Worm (Caenorhabditis elegans) whole organism, young adult: ENCODE data around the gene ptp-5.1.

Source experiments
- B0261.1 ChIP-seq: sonication (generic microtip); optimal IDR thresholded peaks from 2 replicates; lab custom pipeline; 2016; ENCODE audit warnings: mild to moderate bottlenecking, missing genetic modification characterization, moderate library complexity, missing compliant biosample characterization
- B0336.3 ChIP-seq: fragments of 200-800 bp; sonication (Bioruptor generic); IDR thresholded peaks from 2 replicates; pipeline ENCODE4 v1.3.6; 2022; ENCODE audit warnings: missing genetic modification characterization, missing compliant biosample characterization
- C06A6.2 ChIP-seq: fragments of 200-800 bp; sonication (Bioruptor generic); conservative IDR thresholded peaks from 2 replicates; pipeline ENCODE4 v1.3.6; 2022; ENCODE audit warnings: missing genetic modification characterization, missing compliant biosample characterization
- F22D6.2 ChIP-seq: sonication (generic microtip); optimal IDR thresholded peaks from 2 replicates; lab custom pipeline; 2016; ENCODE audit warnings: mild to moderate bottlenecking, missing genetic modification characterization, missing compliant biosample characterization
- F23B12.7 ChIP-seq: sonication (generic microtip); optimal IDR thresholded peaks from 2 replicates; lab custom pipeline; 2017; ENCODE audit warnings: missing genetic modification characterization, mild to moderate bottlenecking, missing compliant biosample characterization, antibody characterized with exemption, moderate library complexity; ENCODE audit not compliant: insufficient read depth
- F33H1.4 ChIP-seq: fragments of 200-800 bp; sonication (Bioruptor generic); IDR thresholded peaks from 2 replicates; pipeline ENCODE4 v1.3.6; 2022; ENCODE audit warnings: missing genetic modification reagents, missing genetic modification characterization, missing compliant biosample characterization
- F37B4.10 ChIP-seq: fragments of 200-800 bp; sonication (Bioruptor generic); IDR thresholded peaks from 2 replicates; pipeline ENCODE4 v1.3.6; 2022; ENCODE audit warnings: missing genetic modification characterization, missing compliant biosample characterization
- F52B5.7 ChIP-seq: sonication (generic microtip); optimal IDR thresholded peaks from 2 replicates; lab custom pipeline; 2016; ENCODE audit warnings: mild to moderate bottlenecking, missing genetic modification characterization, missing compliant biosample characterization
- F57C9.4 ChIP-seq: sonication (generic microtip); optimal IDR thresholded peaks from 2 replicates; lab custom pipeline; 2017; ENCODE audit warnings: mild to moderate bottlenecking, missing genetic modification characterization, missing compliant biosample characterization
- K11D2.4 ChIP-seq: fragments of 200-800 bp; sonication (Bioruptor generic); IDR thresholded peaks from 2 replicates; pipeline ENCODE4 v1.3.6; 2022; ENCODE audit warnings: missing genetic modification reagents, missing genetic modification characterization, missing compliant biosample characterization
- Y53F4B.3 ChIP-seq: fragments of 200-800 bp; sonication (Bioruptor generic); IDR thresholded peaks from 2 replicates; pipeline ENCODE4 v1.3.6; 2022; ENCODE audit warnings: missing genetic modification reagents, missing genetic modification characterization, missing compliant biosample characterization
- Y79H2A.3 ChIP-seq: fragments of 200-800 bp; sonication (Bioruptor generic); conservative IDR thresholded peaks from 2 replicates; pipeline ENCODE4 v1.3.6; 2022; ENCODE audit warnings: missing genetic modification reagents, missing genetic modification characterization, missing compliant biosample characterization
- ZK185.1 ChIP-seq: sonication (generic microtip); optimal IDR thresholded peaks from 2 replicates; lab custom pipeline; 2016; ENCODE audit warnings: mild to moderate bottlenecking, missing genetic modification characterization, missing compliant biosample characterization; ENCODE audit not compliant: poor library complexity, severe bottlenecking
- ama-1 ChIP-seq, 3 experiments: fragments of 150-350 bp in 1 of 3; sonication (generic microtip) in 2 of 3; optimal IDR thresholded peaks; 2 replicates each; lab custom pipeline; 2014 to 2018; ENCODE audit warnings: missing biosample characterization in 2 of 3, missing genetic modification characterization in 2 of 3, missing genetic modification reagents in 2 of 3
- aptf-3 ChIP-seq: fragments of 200-800 bp; sonication (Bioruptor generic); IDR thresholded peaks from 2 replicates; pipeline ENCODE4 v1.3.6; 2022; ENCODE audit warnings: missing genetic modification characterization, missing compliant biosample characterization
- athp-1 ChIP-seq: sonication (generic microtip); optimal IDR thresholded peaks from 2 replicates; lab custom pipeline; 2017; ENCODE audit warnings: mild to moderate bottlenecking, missing genetic modification characterization, missing compliant biosample characterization
- attf-6 ChIP-seq: fragments of 200-800 bp; sonication (Bioruptor generic); IDR thresholded peaks from 2 replicates; pipeline ENCODE4 v1.3.6; 2022; ENCODE audit warnings: missing genetic modification reagents, missing genetic modification characterization, missing compliant biosample characterization
- bed-1 ChIP-seq: fragments of 200-800 bp; sonication (Bioruptor generic); IDR thresholded peaks from 2 replicates; pipeline ENCODE4 v1.3.6; 2022; ENCODE audit warnings: missing genetic modification reagents, missing genetic modification characterization, missing compliant biosample characterization
- ceh-27 ChIP-seq: fragments of 200-800 bp; sonication (Bioruptor generic); optimal IDR thresholded peaks from 2 replicates; lab custom pipeline; 2018; ENCODE audit warnings: mild to moderate bottlenecking, missing genetic modification characterization, moderate library complexity, missing compliant biosample characterization
- ceh-91 ChIP-seq: fragments of 200-800 bp; sonication (Bioruptor generic); IDR thresholded peaks from 2 replicates; pipeline ENCODE4 v1.3.6; 2022; ENCODE audit warnings: missing genetic modification reagents, missing genetic modification characterization, missing compliant biosample characterization
- chd-7 ChIP-seq: sonication (generic microtip); optimal IDR thresholded peaks from 2 replicates; lab custom pipeline; 2016; ENCODE audit warnings: mild to moderate bottlenecking, missing genetic modification characterization, moderate library complexity, missing compliant biosample characterization
- efl-1 ChIP-seq: fragments of 150-350 bp; optimal IDR thresholded peaks from 2 replicates; lab custom pipeline; 2014; ENCODE audit warnings: missing biosample characterization, missing genetic modification reagents, missing genetic modification characterization
- ets-4 ChIP-seq: fragments of 200-800 bp; sonication (Bioruptor generic); optimal IDR thresholded peaks from 2 replicates; lab custom pipeline; 2018; ENCODE audit warnings: mild to moderate bottlenecking, missing genetic modification characterization, missing compliant biosample characterization
- gei-17 ChIP-seq: fragments of 200-800 bp; sonication (Bioruptor generic); optimal IDR thresholded peaks from 2 replicates; lab custom pipeline; 2018; ENCODE audit warnings: mild to moderate bottlenecking, missing genetic modification characterization, missing compliant biosample characterization
- hlh-26 ChIP-seq: fragments of 200-800 bp; sonication (Bioruptor generic); conservative IDR thresholded peaks from 2 replicates; pipeline ENCODE4 v1.3.6; 2022; ENCODE audit warnings: missing genetic modification reagents, missing genetic modification characterization, missing compliant biosample characterization
- hmg-1.2 ChIP-seq: fragments of 200-800 bp; sonication (Bioruptor generic); IDR thresholded peaks from 2 replicates; pipeline ENCODE4 v1.3.6; 2022; ENCODE audit warnings: missing genetic modification reagents, missing genetic modification characterization, missing compliant biosample characterization
- let-526 ChIP-seq: fragments of 200-800 bp; sonication (Bioruptor generic); IDR thresholded peaks from 2 replicates; pipeline ENCODE4 v1.3.6; 2022; ENCODE audit warnings: missing genetic modification reagents, missing genetic modification characterization, missing compliant biosample characterization
- lin-54 ChIP-seq: fragments of 200-800 bp; sonication (Bioruptor generic); optimal IDR thresholded peaks from 2 replicates; lab custom pipeline; 2018; ENCODE audit warnings: mild to moderate bottlenecking, missing genetic modification characterization, missing compliant biosample characterization
- lsl-1 ChIP-seq: fragments of 200-800 bp; sonication (Bioruptor generic); optimal IDR thresholded peaks from 2 replicates; lab custom pipeline; 2018; ENCODE audit warnings: mild to moderate bottlenecking, missing genetic modification characterization, moderate library complexity, missing compliant biosample characterization
- lsy-27 ChIP-seq: sonication (generic microtip); optimal IDR thresholded peaks from 2 replicates; lab custom pipeline; 2017; ENCODE audit warnings: missing genetic modification characterization, mild to moderate bottlenecking, missing compliant biosample characterization, antibody characterized with exemption, missing genotype, borderline replicate concordance; ENCODE audit not compliant: insufficient read depth
- madf-6 ChIP-seq: fragments of 200-800 bp; sonication (Bioruptor generic); IDR thresholded peaks from 2 replicates; pipeline ENCODE4 v1.3.6; 2022; ENCODE audit warnings: missing genetic modification reagents, missing genetic modification characterization, missing compliant biosample characterization
- madf-8 ChIP-seq: fragments of 200-800 bp; sonication (Bioruptor generic); conservative IDR thresholded peaks from 2 replicates; pipeline ENCODE4 v1.3.6; 2022; ENCODE audit warnings: missing genetic modification reagents, missing genetic modification characterization, missing compliant biosample characterization
- mel-28 ChIP-seq: sonication (generic microtip); optimal IDR thresholded peaks from 2 replicates; lab custom pipeline; 2016; ENCODE audit warnings: borderline replicate concordance, mild to moderate bottlenecking, missing genetic modification characterization, missing compliant biosample characterization
- nfyb-1 ChIP-seq: fragments of 200-800 bp; sonication (Bioruptor generic); IDR thresholded peaks from 2 replicates; pipeline ENCODE4 v1.3.6; 2022; ENCODE audit warnings: missing genetic modification reagents, missing genetic modification characterization, missing compliant biosample characterization
- nhr-179 ChIP-seq: sonication (generic microtip); optimal IDR thresholded peaks from 2 replicates; lab custom pipeline; 2016; ENCODE audit warnings: mild to moderate bottlenecking, missing genetic modification characterization, missing compliant biosample characterization
- nhr-27 ChIP-seq: fragments of 200-800 bp; sonication (Bioruptor generic); optimal IDR thresholded peaks from 2 replicates; lab custom pipeline; 2018; ENCODE audit warnings: mild to moderate bottlenecking, missing genetic modification characterization, moderate library complexity, missing compliant biosample characterization
- pbrm-1 ChIP-seq: fragments of 200-800 bp; sonication (Bioruptor generic); IDR thresholded peaks from 2 replicates; pipeline ENCODE4 v1.3.6; 2022; ENCODE audit warnings: missing genetic modification reagents, missing genetic modification characterization, missing compliant biosample characterization
- pha-4 ChIP-seq: fragments of 150-350 bp; sonication (generic microtip); optimal IDR thresholded peaks from 2 replicates; lab custom pipeline; 2014; ENCODE audit warnings: missing biosample characterization, missing genetic modification reagents, missing genetic modification characterization
- rcor-1 ChIP-seq: fragments of 200-800 bp; sonication (Bioruptor generic); IDR thresholded peaks from 2 replicates; pipeline ENCODE4 v1.3.6; 2022; ENCODE audit warnings: missing genetic modification reagents, missing genetic modification characterization, missing compliant biosample characterization
- repo-1 ChIP-seq: sonication (generic microtip); optimal IDR thresholded peaks from 2 replicates; lab custom pipeline; 2017; ENCODE audit warnings: mild to moderate bottlenecking, missing genetic modification characterization, missing compliant biosample characterization
- rpc-1 ChIP-seq, 2 experiments: fragments of 150-350 bp in 1 of 2; sonication (generic microtip) in 1 of 2; optimal IDR thresholded peaks; 2 replicates each; lab custom pipeline; 2014 to 2018; ENCODE audit warnings: missing biosample characterization in 1 of 2, missing genetic modification characterization in 1 of 2, missing genetic modification reagents in 1 of 2, missing genotype in 1 of 2
- snpc-4 ChIP-seq, 5 experiments: fragments of 150-350 bp in 1 of 5; sonication (generic microtip) in 4 of 5; optimal IDR thresholded peaks; 2 replicates each; lab custom pipeline; 2014 to 2018; ENCODE audit warnings: missing genetic modification characterization in 5 of 5, missing biosample characterization in 3 of 5, antibody characterized with exemption in 2 of 5, mild to moderate bottlenecking in 2 of 5, missing compliant biosample characterization in 2 of 5, missing genotype in 2 of 5, moderate library complexity in 2 of 5, missing genetic modification reagents in 1 of 5
- sptf-2 ChIP-seq: fragments of 200-800 bp; sonication (Bioruptor generic); optimal IDR thresholded peaks from 2 replicates; lab custom pipeline; 2018; ENCODE audit warnings: mild to moderate bottlenecking, missing genetic modification characterization, missing compliant biosample characterization
- tbp1 ChIP-seq: fragments of 200-800 bp; sonication (Bioruptor generic); optimal IDR thresholded peaks from 2 replicates; lab custom pipeline; 2018; ENCODE audit warnings: mild to moderate bottlenecking, missing genetic modification characterization, missing compliant biosample characterization
- tlf-1 ChIP-seq: fragments of 200-800 bp; sonication (Bioruptor generic); optimal IDR thresholded peaks from 2 replicates; lab custom pipeline; 2018; ENCODE audit warnings: mild to moderate bottlenecking, missing genetic modification characterization, missing compliant biosample characterization
- zfh-2 ChIP-seq: fragments of 200-800 bp; sonication (Bioruptor generic); conservative IDR thresholded peaks from 2 replicates; pipeline ENCODE4 v1.3.6; 2022; ENCODE audit warnings: missing genetic modification reagents, missing genetic modification characterization, missing compliant biosample characterization

Gene ptp-5.1

ce11 chrIV:5206716-5207115, 40.6 kb downstream of the ptp-5.1 start (continued):
- TF ChIP-seq sptf-2 (GFP tag; lab: Kevin White, UChicago) (no peak), B0261.1 (tag; lab: Kevin White, UChicago) (no peak), lsy-27 (tag; lab: Kevin White, UChicago) (no peak), zfh-2 (GFP tag; lab: Robert Waterston, UW) (no peak), nhr-179 (tag; lab: Kevin White, UChicago) (no peak), K11D2.4 (GFP tag; lab: Robert Waterston, UW) (no peak), ama-1 (optimal IDR thresholded peaks at IDR 0.05; lab: Kevin White, UChicago) (no peak), ama-1 (GFP tag; optimal IDR thresholded peaks at IDR 0.05; lab: Kevin White, UChicago) (peak in 1 of 2 experiments; percentile 22), repo-1 (tag; lab: Kevin White, UChicago) (no peak), Y79H2A.3 (GFP tag; lab: Robert Waterston, UW) (peak; percentile 75), lsl-1 (no peak), snpc-4 (GFP tag; optimal IDR thresholded peaks at IDR 0.05; lab: Kevin White, UChicago) (no peak), snpc-4 (tag; optimal IDR thresholded peaks at IDR 0.05; lab: Kevin White, UChicago) (peak in 1 of 4 experiments; percentile 74), lin-54 (GFP tag; lab: Kevin White, UChicago) (no peak), attf-6 (GFP tag; lab: Robert Waterston, UW) (0 out of 2 replicates have a peak, but pooled peaks have one; percentile 41), C06A6.2 (GFP tag; lab: Robert Waterston, UW) (no peak), Y53F4B.3 (no peak), F57C9.4 (no peak), pha-4 (tag; lab: Kevin White, UChicago) (no peak), gei-17 (GFP tag; lab: Kevin White, UChicago) (no peak), nhr-27 (tag; lab: Kevin White, UChicago) (no peak), chd-7 (tag; lab: Kevin White, UChicago) (no peak)

- TF ChIP-seq ceh-27 (GFP tag; lab: Kevin White, UChicago): peak; percentile 41
- peak; percentile 67 for TF ChIP-seq tbp1 (GFP tag; lab: Kevin White, UChicago)
- no peak for TF ChIP-seq F22D6.2 (tag; lab: Kevin White, UChicago)
- no peak for TF ChIP-seq F37B4.10
- TF ChIP-seq madf-8 (GFP tag; lab: Robert Waterston, UW): no peak
- TF ChIP-seq pbrm-1: peak; percentile 52; the same call in 1 of the 2 replicates
- TF ChIP-seq let-526 (GFP tag; lab: Robert Waterston, UW): no peak
- TF ChIP-seq aptf-3 (GFP tag; lab: Robert Waterston, UW): no peak
- no peak for TF ChIP-seq mel-28 (tag; lab: Kevin White, UChicago)
- peak; percentile 72 for TF ChIP-seq F23B12.7 (tag; lab: Kevin White, UChicago)
- peak; percentile 64 for TF ChIP-seq tlf-1 (GFP tag; lab: Kevin White, UChicago)
- TF ChIP-seq snpc-4 (GFP tag; optimal IDR thresholded peaks at IDR 0.05; lab: Kevin White, UChicago): peak; percentile 75
- peak in 3 of 4 experiments; percentile 90 to 92 (median 92) for TF ChIP-seq snpc-4 (tag; optimal IDR thresholded peaks at IDR 0.05; lab: Kevin White, UChicago)
- TF ChIP-seq F52B5.7: no peak
- peak; percentile 67 for TF ChIP-seq efl-1 (GFP tag; lab: Kevin White, UChicago)
- TF ChIP-seq ceh-91 (GFP tag; lab: Robert Waterston, UW): peak; percentile 59; the same call in 1 of the 2 replicates
- TF ChIP-seq B0336.3 (GFP tag; lab: Robert Waterston, UW): peak; percentile 65
- TF ChIP-seq bed-1: no peak
- TF ChIP-seq F33H1.4 (GFP tag; lab: Robert Waterston, UW): peak; percentile 60; the same call in 1 of the 2 replicates
- TF ChIP-seq nfyb-1 (GFP tag; lab: Robert Waterston, UW): no peak
- TF ChIP-seq rpc-1 (optimal IDR thresholded peaks at IDR 0.05; lab: Kevin White, UChicago): no peak
- no peak for TF ChIP-seq rpc-1 (tag; optimal IDR thresholded peaks at IDR 0.05; lab: Kevin White, UChicago)
- peak; percentile 49 for TF ChIP-seq hmg-1.2 (GFP tag; lab: Robert Waterston, UW)
- TF ChIP-seq madf-6: peak; percentile 57
- TF ChIP-seq hlh-26 (GFP tag; lab: Robert Waterston, UW): no peak
- peak; percentile 56 for TF ChIP-seq ZK185.1 (tag; lab: Kevin White, UChicago)
- TF ChIP-seq athp-1 (tag; lab: Kevin White, UChicago): peak; percentile 75
- peak; percentile 62 for TF ChIP-seq rcor-1
- no peak for TF ChIP-seq ets-4 (GFP tag; lab: Kevin White, UChicago)
- TF ChIP-seq K11D2.4 (GFP tag; lab: Robert Waterston, UW): peak; percentile 42; the same call in 1 of the 2 replicates
These were observed 43.3 kb downstream of the ptp-5.1 start, which contains the start of the genes Y59E9AL.36 and nbet-1 for ce11 chrIV:5209390-5209789. Gene Y59E9AL.36, minus strand, starts transcription at chrIV:5209481. Gene nbet-1, plus strand, starts transcription at chrIV:5209501.
